Fruit fly (Drosophila melanogaster): ENCODE data around the gene CG18088.

dm6 chr2L:8959001-8959461 lies 8.3 kb upstream of the CG18088 start, which contains the start of gene CG31886:
- TF ChIP-seq sage (GFP tag; optimal IDR thresholded peaks at IDR 0.05), result no peak
- TF ChIP-seq tai (GFP tag; optimal IDR thresholded peaks at IDR 0.05), result no peak
- no peak for TF ChIP-seq rgr (GFP tag; optimal IDR thresholded peaks at IDR 0.05)
- no peak for TF ChIP-seq br (GFP tag; optimal IDR thresholded peaks at IDR 0.05)
- TF ChIP-seq dsf (GFP tag; optimal IDR thresholded peaks at IDR 0.05; ENCODE audit: borderline replicate concordance), result no peak
- no peak for TF ChIP-seq pan (optimal IDR thresholded peaks at IDR 0.05)
- TF ChIP-seq psq (GFP tag; optimal IDR thresholded peaks at IDR 0.05), result no peak
- no peak for TF ChIP-seq OdsH (GFP tag; optimal IDR thresholded peaks at IDR 0.05)
- TF ChIP-seq foxo (GFP tag; optimal IDR thresholded peaks at IDR 0.05), result no peak
- TF ChIP-seq h (GFP tag; optimal IDR thresholded peaks at IDR 0.05), result no peak

Measured in whole organism, wandering third instar larva.